Worm (Caenorhabditis elegans): ENCODE measurements around the gene F52D10.2.

The F52D10.2 gene

ce11 chrX:11598839-11599238 is 7.3 kb upstream of the F52D10.2 start (continued):
- TF ChIP-seq tbx-2 (tag; optimal IDR thresholded peaks at IDR 0.05) (no peak), nhr-84 (tag; optimal IDR thresholded peaks at IDR 0.05) (no peak)

ce11 chrX:11596876-11597275 is 5.4 kb upstream of the F52D10.2 start:
- TF ChIP-seq dsc-1 (tag; optimal IDR thresholded peaks at IDR 0.05) (peak; percentile 97), hlh-4 (tag; optimal IDR thresholded peaks at IDR 0.05) (no peak), C16A3.4 (tag; optimal IDR thresholded peaks at IDR 0.05) (no peak), nhr-28 (tag; optimal IDR thresholded peaks at IDR 0.05) (no peak), ama-1 (optimal IDR thresholded peaks at IDR 0.05) (no peak), ceh-63 (GFP tag; optimal IDR thresholded peaks at IDR 0.05) (no peak), swsn-7 (tag; optimal IDR thresholded peaks at IDR 0.05) (no peak), mep-1 (tag; optimal IDR thresholded peaks at IDR 0.05) (no peak), C34B4.2 (tag; optimal IDR thresholded peaks at IDR 0.05) (no peak), ceh-88 (GFP tag; IDR thresholded peaks at IDR 0.05) (no peak), fkh-4 (tag; optimal IDR thresholded peaks at IDR 0.05; ENCODE audit: borderline replicate concordance) (peak; percentile 89), zag-1 (tag; optimal IDR thresholded peaks at IDR 0.05) (no peak), nhr-47 (tag; optimal IDR thresholded peaks at IDR 0.05) (no peak), nhr-77 (tag; optimal IDR thresholded peaks at IDR 0.05) (no peak), ztf-4 (tag; optimal IDR thresholded peaks at IDR 0.05) (no peak), skn-1 (tag; optimal IDR thresholded peaks at IDR 0.05) (no peak), mef-2 (tag; optimal IDR thresholded peaks at IDR 0.05) (no peak)

ce11 chrX:11592539-11592938 is 1.0 kb upstream of the F52D10.2 start:
- TF ChIP-seq irx-1 (tag; optimal IDR thresholded peaks at IDR 0.05): no peak
- no peak for TF ChIP-seq ceh-82 (tag; optimal IDR thresholded peaks at IDR 0.05)
- no peak for TF ChIP-seq nhr-77 (tag; optimal IDR thresholded peaks at IDR 0.05)
- no peak for TF ChIP-seq lin-39 (tag; optimal IDR thresholded peaks at IDR 0.05)
- TF ChIP-seq fkh-4 (tag; optimal IDR thresholded peaks at IDR 0.05; ENCODE audit: borderline replicate concordance): peak; percentile 71
- peak; percentile 93 for TF ChIP-seq dsc-1 (tag; optimal IDR thresholded peaks at IDR 0.05)
- TF ChIP-seq nhr-28 (tag; optimal IDR thresholded peaks at IDR 0.05): no peak
- no peak for TF ChIP-seq lin-13 (GFP tag; optimal IDR thresholded peaks at IDR 0.05)
- TF ChIP-seq nhr-85 (tag): peak; percentile 35
- no peak for TF ChIP-seq lir-3 (tag; optimal IDR thresholded peaks at IDR 0.05; ENCODE audit: poor library complexity)
- TF ChIP-seq mep-1 (tag; optimal IDR thresholded peaks at IDR 0.05): no peak
- no peak for TF ChIP-seq nhr-12 (tag; optimal IDR thresholded peaks at IDR 0.05)
- TF ChIP-seq ama-1 (optimal IDR thresholded peaks at IDR 0.05): no peak
- TF ChIP-seq efl-3 (GFP tag; optimal IDR thresholded peaks at IDR 0.05): no peak
- TF ChIP-seq pqm-1 (tag; optimal IDR thresholded peaks at IDR 0.05): no peak
- TF ChIP-seq Y116A8C.19 (tag; optimal IDR thresholded peaks at IDR 0.05; ENCODE audit: borderline replicate concordance): no peak
- no peak for TF ChIP-seq xbp-1 (tag; optimal IDR thresholded peaks at IDR 0.05)
- TF ChIP-seq aly-2 (tag; optimal IDR thresholded peaks at IDR 0.05): no peak
- TF ChIP-seq egl-13 (tag; optimal IDR thresholded peaks at IDR 0.05): peak; percentile 20
- TF ChIP-seq lin-35 (GFP tag; optimal IDR thresholded peaks at IDR 0.05): no peak
- no peak for TF ChIP-seq pag-3 (tag; optimal IDR thresholded peaks at IDR 0.05; ENCODE audit: borderline replicate concordance, insufficient read depth)
- no peak for TF ChIP-seq fos-1 (tag; optimal IDR thresholded peaks at IDR 0.05)
- TF ChIP-seq nhr-20 (tag; optimal IDR thresholded peaks at IDR 0.05): no peak
- TF ChIP-seq vab-15 (tag; optimal IDR thresholded peaks at IDR 0.05): no peak
- TF ChIP-seq hlh-17 (GFP tag; optimal IDR thresholded peaks at IDR 0.05; ENCODE audit: borderline replicate concordance): no peak
- TF ChIP-seq egl-27 (tag; optimal IDR thresholded peaks at IDR 0.05): no peak
- TF ChIP-seq mab-9 (GFP tag; IDR thresholded peaks at IDR 0.05): no peak
- TF ChIP-seq C16A3.4 (tag; optimal IDR thresholded peaks at IDR 0.05): no peak
- no peak for TF ChIP-seq swsn-7 (tag; optimal IDR thresholded peaks at IDR 0.05)
- no peak for TF ChIP-seq nhr-19 (GFP tag; conservative IDR thresholded peaks at IDR 0.05)
- TF ChIP-seq lin-14 (GFP tag; optimal IDR thresholded peaks at IDR 0.05): peak; percentile 23
- TF ChIP-seq C34B4.2 (tag; optimal IDR thresholded peaks at IDR 0.05): no peak
- TF ChIP-seq fkh-10 (GFP tag; optimal IDR thresholded peaks at IDR 0.05): no peak
